Worm (Caenorhabditis elegans) whole organism, L4 larva: Measurements from ENCODE around the gene R11D1.4.

Experiments
- daf-19 ChIP-seq: fragments of 200-800 bp; sonication (Bioruptor generic); conservative IDR thresholded peaks from 2 replicates; pipeline ENCODE4 v1.3.6; 2022; ENCODE audit warnings: missing genetic modification characterization, missing compliant biosample characterization
- dmd-8 ChIP-seq: fragments of 200-800 bp; sonication (Bioruptor generic); IDR thresholded peaks from 2 replicates; pipeline ENCODE4 v1.3.6; 2022; ENCODE audit warnings: missing genetic modification characterization, missing compliant biosample characterization
- lin-15B ChIP-seq: fragments of 150-350 bp; sonication (generic microtip); optimal IDR thresholded peaks from 3 replicates; lab custom pipeline; 2014; ENCODE audit warnings: missing biosample characterization, missing genetic modification characterization
- mdl-1 ChIP-seq, 2 experiments: fragments of 150-350 bp in 1 of 2; sonication (generic microtip) in 1 of 2; optimal IDR thresholded peaks; 2 replicates each; lab custom pipeline; 2014 to 2017; ENCODE audit warnings: missing biosample characterization in 2 of 2, missing genetic modification characterization in 2 of 2
- pqm-1 ChIP-seq: sonication (generic microtip); optimal IDR thresholded peaks from 2 replicates; lab custom pipeline; 2017; ENCODE audit warnings: missing biosample characterization, missing genetic modification characterization

DNA sequence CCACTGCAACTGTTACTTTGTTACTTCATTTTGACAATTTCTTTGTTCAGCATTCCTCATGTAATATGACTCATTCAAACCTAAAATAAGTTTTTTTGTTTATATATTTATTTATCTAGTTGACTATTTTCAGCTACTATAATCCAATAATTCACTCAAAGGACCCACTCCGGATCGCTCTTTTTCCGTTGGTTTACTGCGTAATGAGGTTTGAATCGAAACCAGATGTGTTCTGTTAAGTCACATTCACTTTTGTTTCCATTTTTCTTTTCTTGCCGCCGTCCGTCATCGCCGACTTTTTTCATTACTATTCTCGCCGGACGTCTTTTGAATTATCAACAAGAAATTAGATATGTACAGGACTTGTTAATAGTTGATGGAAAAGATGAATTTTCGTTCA is 50.6 kb downstream of the R11D1.4 start:
- TF ChIP-seq lin-15B (tag; lab: Kevin White, UChicago) (no peak), mdl-1 (tag; optimal IDR thresholded peaks at IDR 0.05; lab: Kevin White, UChicago) (no peak), dmd-8 (no peak), pqm-1 (tag; lab: Kevin White, UChicago) (no peak), daf-19 (GFP tag; lab: Robert Waterston, UW) (no peak)
